Worm (Caenorhabditis elegans) whole organism, midembryonic: ENCODE data around the gene F58A3.3.

Experiments
- T22C8.4 ChIP-seq: fragments of 200-800 bp; sonication (Bioruptor generic); IDR thresholded peaks from 2 replicates; pipeline ENCODE4 v1.3.6; 2022; ENCODE audit warnings: missing genetic modification characterization, missing compliant biosample characterization
- cog-1 ChIP-seq: sonication (generic microtip); optimal IDR thresholded peaks from 2 replicates; lab custom pipeline; 2016; ENCODE audit warnings: missing genetic modification characterization, missing compliant biosample characterization
- klf-2 ChIP-seq: fragments of 200-800 bp; sonication (Bioruptor generic); conservative IDR thresholded peaks from 2 replicates; pipeline ENCODE4 v1.3.6; 2022; ENCODE audit warnings: missing genetic modification reagents, missing genetic modification characterization, missing compliant biosample characterization
- med-1 ChIP-seq: sonication (generic microtip); optimal IDR thresholded peaks from 2 replicates; lab custom pipeline; 2017; ENCODE audit warnings: missing genetic modification characterization, mild to moderate bottlenecking, missing compliant biosample characterization, antibody characterized with exemption, missing genetic modification reagents; ENCODE audit not compliant: insufficient read depth
- ref-1 ChIP-seq: fragments of 200-800 bp; sonication (Bioruptor generic); conservative IDR thresholded peaks from 2 replicates; pipeline ENCODE4 v1.3.6; 2022; ENCODE audit warnings: missing genetic modification reagents, missing genetic modification characterization, missing compliant biosample characterization
- tab-1 ChIP-seq: fragments of 200-800 bp; sonication (Bioruptor generic); IDR thresholded peaks from 2 replicates; pipeline ENCODE4 v1.3.6; 2022; ENCODE audit warnings: missing genetic modification characterization, missing compliant biosample characterization

- TF ChIP-seq ref-1 (GFP tag; lab: Robert Waterston, UW) (no peak), med-1 (GFP tag; lab: Kevin White, UChicago) (no peak), cog-1 (tag; lab: Kevin White, UChicago) (no peak), klf-2 (GFP tag; lab: Robert Waterston, UW) (no peak), T22C8.4 (GFP tag; lab: Robert Waterston, UW) (no peak), tab-1 (no peak)
These were observed 10.7 kb upstream of the F58A3.3 start, which contains the start of gene col-177 for ce11 chrX:11001750-11002149.
